Fruit fly (Drosophila melanogaster) whole organism, pupa: ENCODE measurements around the gene CG2200.

Experiments
- CG10348 ChIP-seq: fragments of 200-800 bp; sonication (Bioruptor generic); IDR thresholded peaks from 2 replicates; pipeline ENCODE4 v1.3.6; 2022; ENCODE audit warnings: missing biosample characterization, missing genetic modification characterization
- CG12605 ChIP-seq: fragments of 200-800 bp; sonication (Bioruptor generic); IDR thresholded peaks from 2 replicates; pipeline ENCODE4 v1.3.6; 2022; ENCODE audit warnings: missing biosample characterization, missing genetic modification characterization
- CG13204 ChIP-seq: fragments of 200-800 bp; sonication (Bioruptor generic); optimal IDR thresholded peaks from 2 replicates; lab custom pipeline; 2018; ENCODE audit warnings: missing biosample characterization, mild to moderate bottlenecking, missing genetic modification characterization, moderate library complexity
- CG14655 ChIP-seq: fragments of 200-800 bp; sonication (Bioruptor generic); optimal IDR thresholded peaks from 3 replicates; lab custom pipeline; 2017; ENCODE audit warnings: mild to moderate bottlenecking, missing biosample characterization, missing genetic modification reagents, missing genetic modification characterization
- CG15710 ChIP-seq: fragments of 200-800 bp; sonication (Bioruptor generic); optimal IDR thresholded peaks from 2 replicates; lab custom pipeline; 2018; ENCODE audit warnings: missing biosample characterization, mild to moderate bottlenecking, missing genetic modification characterization, moderate library complexity
- CG17806 ChIP-seq: fragments of 200-800 bp; sonication (Bioruptor generic); optimal IDR thresholded peaks from 2 replicates; lab custom pipeline; 2018; ENCODE audit warnings: missing biosample characterization, mild to moderate bottlenecking, missing genetic modification characterization, moderate library complexity
- CG32121 ChIP-seq: fragments of 200-800 bp; sonication (Bioruptor generic); IDR thresholded peaks from 2 replicates; pipeline ENCODE4 v1.3.6; 2022; ENCODE audit warnings: missing biosample characterization, missing genetic modification characterization
- CG34367 ChIP-seq: fragments of 200-800 bp; sonication (Bioruptor generic); optimal IDR thresholded peaks from 2 replicates; lab custom pipeline; 2018; ENCODE audit warnings: missing biosample characterization, mild to moderate bottlenecking, missing genetic modification characterization
- CG4496 ChIP-seq: fragments of 200-800 bp; sonication (Bioruptor generic); IDR thresholded peaks from 3 replicates; pipeline ENCODE4 v1.3.6; 2022; ENCODE audit warnings: missing biosample characterization, missing genetic modification characterization
- CG8159 ChIP-seq: fragments of 200-800 bp; sonication (Bioruptor generic); optimal IDR thresholded peaks from 3 replicates; lab custom pipeline; 2018; ENCODE audit warnings: missing biosample characterization, mild to moderate bottlenecking, missing genetic modification characterization, moderate library complexity
- CG8301 ChIP-seq: fragments of 200-800 bp; sonication (Bioruptor generic); optimal IDR thresholded peaks from 2 replicates; lab custom pipeline; 2018; ENCODE audit warnings: missing biosample characterization, mild to moderate bottlenecking, missing genetic modification characterization
- CG9948 ChIP-seq: fragments of 200-800 bp; sonication (Bioruptor generic); optimal IDR thresholded peaks from 2 replicates; lab custom pipeline; 2018; ENCODE audit warnings: missing biosample characterization, mild to moderate bottlenecking, missing genetic modification characterization, moderate library complexity
- D1 ChIP-seq: fragments of 200-800 bp; sonication (Bioruptor generic); optimal IDR thresholded peaks from 2 replicates; lab custom pipeline; 2018; ENCODE audit warnings: missing biosample characterization, mild to moderate bottlenecking, missing genetic modification characterization, moderate library complexity
- EcR ChIP-seq: fragments of 200-800 bp; sonication (Bioruptor generic); optimal IDR thresholded peaks from 3 replicates; lab custom pipeline; 2019; ENCODE audit warnings: missing biosample characterization, missing genetic modification characterization, mild to moderate bottlenecking, moderate library complexity, missing genetic modification reagents
- Ets98B ChIP-seq: fragments of 200-800 bp; sonication (Bioruptor generic); IDR thresholded peaks from 2 replicates; pipeline ENCODE4 v1.3.6; 2022; ENCODE audit warnings: missing biosample characterization, missing genetic modification characterization
- Pif1A ChIP-seq: fragments of 200-800 bp; sonication (Bioruptor generic); optimal IDR thresholded peaks from 3 replicates; lab custom pipeline; 2016; ENCODE audit warnings: missing biosample characterization, missing genetic modification characterization
- Pif1B ChIP-seq: fragments of 200-800 bp; sonication (Bioruptor generic); optimal IDR thresholded peaks from 3 replicates; lab custom pipeline; 2016; ENCODE audit warnings: missing biosample characterization, missing genetic modification characterization
- Snoo ChIP-seq: fragments of 200-800 bp; sonication (Bioruptor generic); optimal IDR thresholded peaks from 3 replicates; lab custom pipeline; 2017; ENCODE audit warnings: missing biosample characterization, mild to moderate bottlenecking, missing genetic modification characterization, inconsistent platforms
- fd96Ca ChIP-seq: fragments of 200-800 bp; sonication (Bioruptor generic); IDR thresholded peaks from 3 replicates; pipeline ENCODE4 v1.3.6; 2022; ENCODE audit warnings: missing biosample characterization, missing genetic modification characterization
- gl ChIP-seq: fragments of 200-800 bp; sonication (Bioruptor generic); optimal IDR thresholded peaks from 2 replicates; lab custom pipeline; 2018; ENCODE audit warnings: missing biosample characterization, mild to moderate bottlenecking, missing genetic modification characterization
- rn ChIP-seq: fragments of 200-800 bp; sonication (Bioruptor generic); IDR thresholded peaks from 2 replicates; pipeline ENCODE4 v1.3.6; 2022; ENCODE audit warnings: missing biosample characterization, missing genetic modification characterization

CG2200 gene

dm6 chrX:13094085-13094764 lies at the start of gene CG2200:
Gene CG2200 (plus strand): TSS chrX:13094299.
- TF ChIP-seq EcR (GFP tag; lab: Kevin White, UChicago) (no peak), CG8159 (peak; percentile 42), D1 (tag; lab: Kevin White, UChicago) (no peak), CG10348 (GFP tag; lab: Robert Waterston, UW) (no peak), Pif1B (GFP tag; lab: Kevin White, UChicago) (peak; percentile 57), CG8301 (tag; lab: Kevin White, UChicago) (peak; percentile 24), CG32121 (GFP tag; lab: Robert Waterston, UW) (peak; percentile 74), CG13204 (GFP tag; lab: Kevin White, UChicago) (no peak), Ets98B (GFP tag; lab: Robert Waterston, UW) (peak; percentile 76), CG34367 (tag; lab: Kevin White, UChicago) (peak; percentile 30), rn (GFP tag; lab: Robert Waterston, UW) (0 out of 2 replicates have a peak, but pooled peaks have one; percentile 10), CG17806 (tag; lab: Kevin White, UChicago) (peak; percentile 54), Pif1A (GFP tag; lab: Kevin White, UChicago) (peak; percentile 61), CG14655 (GFP tag; lab: Kevin White, UChicago) (no peak), CG9948 (tag; lab: Kevin White, UChicago) (peak; percentile 23), CG12605 (peak; percentile 62), gl (tag; lab: Kevin White, UChicago) (peak; percentile 30), CG15710 (tag; lab: Kevin White, UChicago) (peak; percentile 59), fd96Ca (GFP tag; lab: Robert Waterston, UW) (peak; percentile 77; the same call in 2 of the 3 replicates), Snoo (tag; lab: Kevin White, UChicago) (peak; percentile 63), CG4496 (GFP tag; lab: Robert Waterston, UW) (peak; percentile 69; the same call in 2 of the 3 replicates)

dm6 chrX:13055228-13055627 lies 38.9 kb upstream of the CG2200 start, which contains the start of gene CG12715:
Gene CG12715 (minus strand): TSS chrX:13055328.
- no peak for TF ChIP-seq CG8301 (tag; lab: Kevin White, UChicago)
- no peak for TF ChIP-seq CG13204 (GFP tag; lab: Kevin White, UChicago)
- no peak for TF ChIP-seq Snoo (tag; lab: Kevin White, UChicago)
- TF ChIP-seq Pif1A (GFP tag; lab: Kevin White, UChicago), result no peak
- TF ChIP-seq D1 (tag; lab: Kevin White, UChicago), result no peak
- TF ChIP-seq CG4496 (GFP tag; lab: Robert Waterston, UW), result no peak
- no peak for TF ChIP-seq CG15710 (tag; lab: Kevin White, UChicago)

dm6 chrX:13087333-13087828 lies 6.7 kb upstream of the CG2200 start:
- 0 out of 3 replicates have a peak, but pooled peaks have one; percentile 33 for TF ChIP-seq fd96Ca (GFP tag; lab: Robert Waterston, UW)
- TF ChIP-seq CG14655 (GFP tag; lab: Kevin White, UChicago), result no peak
- peak; percentile 47 for TF ChIP-seq Pif1B (GFP tag; lab: Kevin White, UChicago)
- TF ChIP-seq CG32121 (GFP tag; lab: Robert Waterston, UW), result no peak; the same call in 1 of the 2 replicates
- peak; percentile 47; the same call in 1 of the 3 replicates for TF ChIP-seq CG4496 (GFP tag; lab: Robert Waterston, UW)
- peak; percentile 7 for TF ChIP-seq CG8301 (tag; lab: Kevin White, UChicago)
- no peak for TF ChIP-seq CG9948 (tag; lab: Kevin White, UChicago)

DNA sequence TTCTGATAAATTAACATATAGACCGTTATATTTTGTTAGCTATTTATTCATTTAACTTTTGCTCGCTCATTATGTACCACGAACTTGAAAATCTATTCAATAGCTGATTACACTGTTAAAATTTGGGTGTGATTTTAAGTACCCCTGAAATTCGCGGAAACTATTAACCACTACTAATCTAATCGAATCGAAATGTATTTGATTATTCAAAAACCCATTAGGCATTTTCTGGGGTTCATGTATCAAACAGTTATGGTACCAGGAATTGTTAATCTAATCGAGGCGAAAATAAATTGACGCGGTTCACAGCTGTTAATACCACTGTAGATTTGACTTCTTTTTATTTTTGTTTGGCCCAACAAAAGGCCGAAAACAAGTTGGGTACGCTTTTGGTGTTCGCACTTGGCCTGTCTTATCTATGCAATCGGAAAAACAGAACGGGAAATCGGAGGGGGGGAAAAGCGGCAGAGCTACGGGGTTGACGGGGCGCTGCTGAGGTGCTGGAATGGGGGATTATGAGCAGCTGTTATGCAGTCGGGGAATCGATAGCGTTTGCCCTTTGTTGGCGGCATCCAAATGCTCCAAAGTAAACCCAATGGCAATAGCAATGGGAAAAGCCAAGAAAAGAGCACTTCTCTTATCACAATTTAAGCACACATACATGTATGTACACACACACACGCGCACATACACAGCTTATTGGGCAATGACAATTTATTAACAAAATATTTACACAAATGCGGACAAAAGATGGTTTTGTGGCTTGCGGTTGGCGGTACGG lies 5.9 kb upstream of the CG2200 start:
- TF ChIP-seq CG14655 (GFP tag; lab: Kevin White, UChicago) (no peak), CG32121 (GFP tag; lab: Robert Waterston, UW) (no peak), Ets98B (GFP tag; lab: Robert Waterston, UW) (no peak; the same call in 1 of the 2 replicates), fd96Ca (GFP tag; lab: Robert Waterston, UW) (0 out of 3 replicates have a peak, but pooled peaks have one; percentile 21), CG8301 (tag; lab: Kevin White, UChicago) (peak; percentile 6), CG17806 (tag; lab: Kevin White, UChicago) (no peak), CG4496 (GFP tag; lab: Robert Waterston, UW) (0 out of 3 replicates have a peak, but pooled peaks have one; percentile 12), D1 (tag; lab: Kevin White, UChicago) (no peak), EcR (GFP tag; lab: Kevin White, UChicago) (no peak), Snoo (tag; lab: Kevin White, UChicago) (no peak)

- no peak for TF ChIP-seq CG4496 (GFP tag; lab: Robert Waterston, UW)
- TF ChIP-seq Snoo (tag; lab: Kevin White, UChicago), result no peak
- TF ChIP-seq, all 21 proteins: peak for 0
Observed at dm6 chrX:13089375-13089774, 4.7 kb upstream of the CG2200 start.
